Worm (Caenorhabditis elegans): Measurements from ENCODE around the gene nhr-201.

The nhr-201 gene

DNA sequence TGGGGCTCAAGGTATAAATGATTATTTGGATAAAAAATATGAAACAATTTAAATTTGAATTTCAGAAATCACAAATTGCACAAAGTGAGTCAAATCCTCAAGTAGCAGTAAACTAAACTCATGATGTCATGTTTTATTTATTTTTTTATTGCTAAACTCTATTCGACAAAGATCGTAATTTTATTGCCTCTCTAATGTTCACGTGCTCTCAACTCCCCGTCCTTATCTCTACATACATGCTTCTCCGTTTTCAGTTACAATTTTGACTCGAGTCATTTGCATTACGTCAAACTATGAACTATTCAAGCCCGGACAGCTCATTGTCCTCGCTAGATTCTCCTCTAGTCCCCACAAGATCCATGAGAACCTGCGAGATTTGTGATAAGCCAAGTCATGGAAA lies 9.9 kb downstream of the nhr-201 start, which contains the start of gene nhr-99:
Gene nhr-99, plus strand, starts transcription at position 263 of the 400 bp plus-strand sequence.
- TF ChIP-seq dmd-8 (GFP tag; IDR thresholded peaks at IDR 0.05) (no peak), pqm-1 (tag; optimal IDR thresholded peaks at IDR 0.05) (peak; percentile 46), hlh-11 (tag; optimal IDR thresholded peaks at IDR 0.05) (peak; percentile 61), hlh-30 (tag; optimal IDR thresholded peaks at IDR 0.05; ENCODE audit: insufficient read depth) (peak; percentile 39), nhr-11 (tag; optimal IDR thresholded peaks at IDR 0.05) (no peak), zfp-3 (GFP tag; conservative IDR thresholded peaks at IDR 0.05) (no peak), daf-16 (GFP tag; optimal IDR thresholded peaks at IDR 0.05) (no peak), daf-16 (tag; optimal IDR thresholded peaks at IDR 0.05) (peak; percentile 75), zfp-2 (tag; optimal IDR thresholded peaks at IDR 0.05) (no peak), dmd-9 (GFP tag; IDR thresholded peaks at IDR 0.05) (no peak), mep-1 (tag; optimal IDR thresholded peaks at IDR 0.05) (no peak), zag-1 (tag; optimal IDR thresholded peaks at IDR 0.05) (no peak), F10B5.3 (tag; optimal IDR thresholded peaks at IDR 0.05) (no peak), nhr-77 (tag; optimal IDR thresholded peaks at IDR 0.05) (peak; percentile 47), ztf-11 (tag; optimal IDR thresholded peaks at IDR 0.05) (no peak), lsy-2 (tag; optimal IDR thresholded peaks at IDR 0.05) (no peak), php-3 (GFP tag; IDR thresholded peaks at IDR 0.05) (peak; percentile 94), gei-8 (GFP tag; optimal IDR thresholded peaks at IDR 0.05) (no peak), ceh-20 (GFP tag; IDR thresholded peaks at IDR 0.05) (no peak), mdl-1 (tag; optimal IDR thresholded peaks at IDR 0.05) (peak in 1 of 2 experiments; percentile 45), ctbp-1 (GFP tag; IDR thresholded peaks at IDR 0.05) (no peak), dve-1 (tag; optimal IDR thresholded peaks at IDR 0.05; ENCODE audit: insufficient read depth) (peak; percentile 71), dmd-6 (GFP tag; IDR thresholded peaks at IDR 0.05) (peak; percentile 79), madf-9 (GFP tag; conservative IDR thresholded peaks at IDR 0.05) (no peak), mxl-3 (GFP tag; optimal IDR thresholded peaks at IDR 0.05) (peak; percentile 27), nhr-28 (tag; optimal IDR thresholded peaks at IDR 0.05) (peak; percentile 80)

DNA sequence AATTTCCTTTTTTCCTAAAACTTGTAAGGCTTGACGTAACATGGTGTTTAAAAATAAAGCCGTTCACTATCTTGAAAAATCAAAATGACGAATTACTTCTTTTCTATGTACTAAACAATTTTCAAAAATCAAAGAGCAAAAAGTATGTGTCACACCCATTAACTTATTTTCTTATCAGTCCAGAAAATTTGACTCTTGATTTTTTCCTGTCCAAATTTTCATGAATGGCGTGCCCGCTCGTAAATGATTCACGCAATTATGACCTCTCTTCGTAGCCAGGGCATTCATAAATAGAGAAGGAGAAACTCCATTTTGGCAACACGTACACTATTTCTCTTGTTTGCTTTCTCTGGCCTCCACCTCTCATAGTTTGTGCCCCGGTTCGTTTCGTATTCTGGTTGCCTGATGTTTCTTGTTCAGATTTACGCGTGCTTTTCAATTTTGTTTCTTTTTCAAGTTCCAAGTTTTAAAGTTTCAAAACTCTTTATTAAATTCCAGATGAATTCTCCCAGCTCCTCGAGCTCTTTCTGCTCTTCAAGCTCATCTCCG lies 13.1 kb downstream of the nhr-201 start, which contains the start of gene nhr-55:
Gene nhr-55, plus strand, starts transcription at position 499 of the 549 bp plus-strand sequence.
- TF ChIP-seq R02D3.7 (tag; optimal IDR thresholded peaks at IDR 0.05) (no peak), egl-43 (GFP tag; IDR thresholded peaks at IDR 0.05) (no peak), D1046.2 (GFP tag; IDR thresholded peaks at IDR 0.05) (no peak), nhr-77 (tag; optimal IDR thresholded peaks at IDR 0.05) (peak; percentile 24), unc-130 (GFP tag; optimal IDR thresholded peaks at IDR 0.05) (no peak), hlh-11 (tag; optimal IDR thresholded peaks at IDR 0.05) (peak; percentile 50), lin-1 (GFP tag; IDR thresholded peaks at IDR 0.05) (0 out of 2 replicates have a peak, but pooled peaks have one; percentile 12), mes-2 (tag; optimal IDR thresholded peaks at IDR 0.05; ENCODE audit: poor library complexity, severe bottlenecking) (no peak), fkh-10 (GFP tag; optimal IDR thresholded peaks at IDR 0.05) (no peak), lsy-2 (tag; optimal IDR thresholded peaks at IDR 0.05) (no peak), nhr-6 (tag; optimal IDR thresholded peaks at IDR 0.05) (no peak), lin-39 (tag; optimal IDR thresholded peaks at IDR 0.05) (no peak), unc-62 (GFP tag; optimal IDR thresholded peaks at IDR 0.05 in 1 of 2) (no peak), unc-62 (tag; optimal IDR thresholded peaks at IDR 0.05) (no peak), zip-2 (tag; optimal IDR thresholded peaks at IDR 0.05) (no peak), spr-3 (GFP tag; optimal IDR thresholded peaks at IDR 0.05) (no peak), nhr-11 (tag; optimal IDR thresholded peaks at IDR 0.05) (no peak), daf-19 (GFP tag; conservative IDR thresholded peaks at IDR 0.05) (no peak), T26A8.4 (GFP tag; IDR thresholded peaks at IDR 0.05) (no peak), saeg-2 (GFP tag; IDR thresholded peaks at IDR 0.05) (no peak), ceh-44 (GFP tag; IDR thresholded peaks at IDR 0.05) (no peak), ctbp-1 (GFP tag; IDR thresholded peaks at IDR 0.05) (no peak), tra-1 (GFP tag; IDR thresholded peaks at IDR 0.05) (no peak), F44E2.7 (GFP tag; IDR thresholded peaks at IDR 0.05) (no peak), vab-7 (GFP tag; IDR thresholded peaks at IDR 0.05) (no peak), T20F7.1 (GFP tag; optimal IDR thresholded peaks at IDR 0.05) (no peak), nhr-76 (tag; optimal IDR thresholded peaks at IDR 0.05) (no peak), nhr-48 (tag; optimal IDR thresholded peaks at IDR 0.05) (no peak), lin-15B (tag; optimal IDR thresholded peaks at IDR 0.05) (no peak), dve-1 (tag; optimal IDR thresholded peaks at IDR 0.05; ENCODE audit: insufficient read depth) (peak; percentile 36), aly-2 (tag; optimal IDR thresholded peaks at IDR 0.05) (no peak)
